Worm (Caenorhabditis elegans) whole organism, midembryonic: ENCODE measurements around the gene C53B7.6.

Source experiments
- T22C8.4 ChIP-seq: fragments of 200-800 bp; sonication (Bioruptor generic); IDR thresholded peaks from 2 replicates; pipeline ENCODE4 v1.3.6; 2022; ENCODE audit warnings: missing genetic modification characterization, missing compliant biosample characterization
- cog-1 ChIP-seq: sonication (generic microtip); optimal IDR thresholded peaks from 2 replicates; lab custom pipeline; 2016; ENCODE audit warnings: missing genetic modification characterization, missing compliant biosample characterization
- flt-1 ChIP-seq: fragments of 200-800 bp; sonication (Bioruptor generic); IDR thresholded peaks from 2 replicates; pipeline ENCODE4 v1.3.6; 2022; ENCODE audit warnings: missing genetic modification characterization, missing compliant biosample characterization
- klf-2 ChIP-seq: fragments of 200-800 bp; sonication (Bioruptor generic); conservative IDR thresholded peaks from 2 replicates; pipeline ENCODE4 v1.3.6; 2022; ENCODE audit warnings: missing genetic modification reagents, missing genetic modification characterization, missing compliant biosample characterization
- med-1 ChIP-seq: sonication (generic microtip); optimal IDR thresholded peaks from 2 replicates; lab custom pipeline; 2017; ENCODE audit warnings: missing genetic modification characterization, mild to moderate bottlenecking, missing compliant biosample characterization, antibody characterized with exemption, missing genetic modification reagents; ENCODE audit not compliant: insufficient read depth
- ref-1 ChIP-seq: fragments of 200-800 bp; sonication (Bioruptor generic); conservative IDR thresholded peaks from 2 replicates; pipeline ENCODE4 v1.3.6; 2022; ENCODE audit warnings: missing genetic modification reagents, missing genetic modification characterization, missing compliant biosample characterization
- tab-1 ChIP-seq: fragments of 200-800 bp; sonication (Bioruptor generic); IDR thresholded peaks from 2 replicates; pipeline ENCODE4 v1.3.6; 2022; ENCODE audit warnings: missing genetic modification characterization, missing compliant biosample characterization
- ztf-23 ChIP-seq: fragments of 200-800 bp; sonication (Bioruptor generic); IDR thresholded peaks from 2 replicates; pipeline ENCODE4 v1.3.6; 2022; ENCODE audit warnings: missing genetic modification reagents, missing genetic modification characterization, missing compliant biosample characterization
- ztf-29 ChIP-seq: fragments of 200-800 bp; sonication (Bioruptor generic); IDR thresholded peaks from 2 replicates; pipeline ENCODE4 v1.3.6; 2022; ENCODE audit warnings: missing genetic modification reagents, missing genetic modification characterization, missing compliant biosample characterization

C53B7.6 gene

DNA sequence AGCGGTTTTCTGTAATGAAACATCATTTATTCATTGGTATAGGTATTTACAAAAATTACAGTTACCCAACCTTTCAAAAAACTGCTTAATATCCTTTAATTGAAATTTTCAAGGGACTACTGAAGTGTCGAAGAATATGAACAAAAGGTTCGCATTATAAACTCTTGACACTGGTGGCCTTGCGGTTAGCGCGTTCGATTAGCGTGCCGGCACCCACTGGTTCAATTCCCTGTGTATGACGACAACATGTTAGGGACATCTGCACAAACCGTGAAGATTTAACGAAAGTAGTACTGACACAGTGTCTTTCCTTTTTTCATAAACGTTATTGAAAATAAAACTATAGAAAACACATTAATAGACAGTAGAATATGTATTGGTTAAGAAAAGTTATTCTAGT, 862 bp downstream of the C53B7.6 start:
- peak; percentile 20; the same call in 1 of the 2 replicates for TF ChIP-seq ztf-29
- no peak; the same call in 1 of the 2 replicates for TF ChIP-seq flt-1 (GFP tag; lab: Robert Waterston, UW)
- 0 out of 2 replicates have a peak, but pooled peaks have one; percentile 63 for TF ChIP-seq ztf-23
- peak; percentile 37 for TF ChIP-seq cog-1 (tag; lab: Kevin White, UChicago)
- 0 out of 2 replicates have a peak, but pooled peaks have one; percentile 38 for TF ChIP-seq klf-2 (GFP tag; lab: Robert Waterston, UW)
- peak; percentile 69; the same call in 1 of the 2 replicates for TF ChIP-seq tab-1 (GFP tag; lab: Robert Waterston, UW)
- no peak for TF ChIP-seq T22C8.4 (GFP tag; lab: Robert Waterston, UW)
- no peak; the same call in 1 of the 2 replicates for TF ChIP-seq ref-1 (GFP tag; lab: Robert Waterston, UW)
- TF ChIP-seq med-1 (GFP tag; lab: Kevin White, UChicago), result no peak

- no peak for TF ChIP-seq klf-2 (GFP tag; lab: Robert Waterston, UW)
- no peak for TF ChIP-seq ref-1 (GFP tag; lab: Robert Waterston, UW)
- no peak for TF ChIP-seq ztf-23
- TF ChIP-seq T22C8.4 (GFP tag; lab: Robert Waterston, UW), result no peak
- TF ChIP-seq med-1 (GFP tag; lab: Kevin White, UChicago), result no peak
- TF ChIP-seq cog-1 (tag; lab: Kevin White, UChicago), result no peak
- no peak for TF ChIP-seq ztf-29
- TF ChIP-seq tab-1 (GFP tag; lab: Robert Waterston, UW), result no peak
- no peak for TF ChIP-seq flt-1 (GFP tag; lab: Robert Waterston, UW)
These were observed 1.7 kb downstream of the C53B7.6 start for ce11 chrX:6866900-6867299.

DNA sequence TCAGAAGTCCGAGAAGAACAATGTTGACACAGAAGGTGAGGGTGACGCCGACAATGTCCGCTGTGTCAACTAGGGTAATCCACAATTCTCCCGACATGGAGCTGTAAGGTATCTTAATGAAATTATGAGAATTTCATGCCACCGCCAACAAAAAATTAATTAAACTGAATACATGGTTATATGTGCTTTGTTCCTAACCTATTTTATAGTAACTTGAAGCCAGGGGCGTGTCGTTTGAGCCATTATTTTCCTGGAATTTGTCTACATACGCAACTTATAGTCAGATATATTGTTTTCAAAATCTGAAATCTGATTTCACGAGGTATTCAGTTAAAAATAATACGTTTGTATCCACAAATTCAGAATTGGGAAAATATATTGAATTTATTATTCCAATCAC, 2.7 kb downstream of the C53B7.6 start, which contains the start of gene odr-10:
TSS of gene odr-10 (minus strand) at position 101 of the 400 bp plus-strand sequence.
- TF ChIP-seq med-1 (GFP tag; lab: Kevin White, UChicago) (no peak), flt-1 (GFP tag; lab: Robert Waterston, UW) (no peak), ref-1 (GFP tag; lab: Robert Waterston, UW) (no peak), klf-2 (GFP tag; lab: Robert Waterston, UW) (no peak), cog-1 (tag; lab: Kevin White, UChicago) (no peak), ztf-23 (no peak)

- TF ChIP-seq ref-1 (GFP tag; lab: Robert Waterston, UW) (no peak), cog-1 (tag; lab: Kevin White, UChicago) (no peak), flt-1 (GFP tag; lab: Robert Waterston, UW) (no peak), ztf-29 (no peak), ztf-23 (no peak), med-1 (GFP tag; lab: Kevin White, UChicago) (no peak), klf-2 (GFP tag; lab: Robert Waterston, UW) (no peak), T22C8.4 (GFP tag; lab: Robert Waterston, UW) (no peak), tab-1 (GFP tag; lab: Robert Waterston, UW) (no peak)
These were observed 5.5 kb downstream of the C53B7.6 start, which contains the start of gene nep-4 for ce11 chrX:6863032-6863431. Gene nep-4 (minus strand): TSS chrX:6863424.

DNA sequence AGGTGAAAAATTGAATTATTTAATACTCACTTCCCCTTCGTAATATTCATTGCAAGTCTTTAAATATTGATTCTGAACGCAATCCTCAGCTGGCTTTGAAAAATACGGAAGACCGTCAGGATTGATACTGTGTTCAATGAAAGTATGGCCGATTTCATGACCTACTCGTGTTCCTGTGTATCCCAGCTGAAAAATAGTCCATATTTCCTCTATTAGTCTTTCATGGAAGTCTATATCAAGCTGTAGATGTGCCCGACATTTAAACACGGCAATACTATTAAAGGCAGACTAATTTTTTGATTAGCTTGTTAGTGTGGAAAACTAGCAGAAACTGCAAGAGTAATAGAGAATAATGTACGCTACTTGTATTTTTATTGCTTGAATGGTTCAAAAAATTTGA, 7.0 kb downstream of the C53B7.6 start:
- TF ChIP-seq ztf-29, result no peak
- no peak for TF ChIP-seq T22C8.4 (GFP tag; lab: Robert Waterston, UW)
- no peak for TF ChIP-seq flt-1 (GFP tag; lab: Robert Waterston, UW)
- no peak for TF ChIP-seq klf-2 (GFP tag; lab: Robert Waterston, UW)
- no peak for TF ChIP-seq ztf-23
- TF ChIP-seq tab-1 (GFP tag; lab: Robert Waterston, UW), result no peak
- no peak for TF ChIP-seq med-1 (GFP tag; lab: Kevin White, UChicago)
- TF ChIP-seq cog-1 (tag; lab: Kevin White, UChicago), result no peak
- TF ChIP-seq ref-1 (GFP tag; lab: Robert Waterston, UW), result no peak

DNA sequence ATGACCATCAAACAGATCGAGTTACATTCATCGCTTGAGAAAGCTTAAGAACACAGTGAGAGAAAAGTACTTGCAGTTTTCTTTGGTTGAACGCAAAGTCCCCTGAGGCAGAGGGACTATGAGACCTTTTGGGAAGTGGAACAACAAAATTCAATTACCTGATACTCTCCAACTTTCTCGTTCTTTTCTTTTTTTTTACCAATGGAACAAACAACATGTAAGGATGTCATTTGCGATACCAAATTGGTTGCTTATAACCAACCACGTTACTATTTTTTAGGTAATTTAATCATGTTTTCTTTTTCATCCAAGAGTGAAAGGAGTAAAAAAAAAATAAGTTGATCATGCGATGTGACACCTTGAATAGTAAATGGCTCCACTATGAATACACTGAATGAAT, 11.8 kb downstream of the C53B7.6 start:
- TF ChIP-seq T22C8.4 (GFP tag; lab: Robert Waterston, UW), result no peak
- TF ChIP-seq flt-1 (GFP tag; lab: Robert Waterston, UW), result no peak
- TF ChIP-seq ztf-29, result no peak
- TF ChIP-seq cog-1 (tag; lab: Kevin White, UChicago), result no peak
- no peak for TF ChIP-seq ztf-23
- TF ChIP-seq med-1 (GFP tag; lab: Kevin White, UChicago), result no peak
- no peak for TF ChIP-seq tab-1 (GFP tag; lab: Robert Waterston, UW)

- TF ChIP-seq ztf-23 (no peak), med-1 (GFP tag; lab: Kevin White, UChicago) (no peak)
These were observed 15.3 kb downstream of the C53B7.6 start, which contains the start of gene rig-3 for ce11 chrX:6853318-6853717. Gene rig-3 (plus strand): TSS chrX:6853618.

DNA sequence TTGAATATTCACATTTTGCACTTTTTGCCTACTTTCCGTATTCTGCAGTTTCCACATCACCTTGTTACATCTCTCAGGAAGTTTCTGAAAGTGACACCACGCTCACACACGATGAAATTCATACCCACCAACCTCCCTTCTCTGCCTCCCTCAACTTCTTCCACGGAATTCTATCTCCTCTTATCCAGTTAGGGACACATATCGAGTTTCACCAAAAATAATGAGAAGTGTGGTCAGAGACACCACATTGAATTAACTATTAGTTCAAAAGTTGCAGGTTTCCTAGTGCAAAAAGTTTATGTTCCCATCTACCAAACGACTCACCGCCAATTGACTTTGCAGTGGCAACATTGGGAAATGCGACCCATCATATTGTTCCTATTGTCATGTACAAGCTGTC, 18.2 kb downstream of the C53B7.6 start:
- TF ChIP-seq klf-2 (GFP tag; lab: Robert Waterston, UW) (no peak), flt-1 (GFP tag; lab: Robert Waterston, UW) (no peak), cog-1 (tag; lab: Kevin White, UChicago) (no peak), med-1 (GFP tag; lab: Kevin White, UChicago) (no peak), ref-1 (GFP tag; lab: Robert Waterston, UW) (no peak), ztf-23 (no peak), ztf-29 (no peak)

DNA sequence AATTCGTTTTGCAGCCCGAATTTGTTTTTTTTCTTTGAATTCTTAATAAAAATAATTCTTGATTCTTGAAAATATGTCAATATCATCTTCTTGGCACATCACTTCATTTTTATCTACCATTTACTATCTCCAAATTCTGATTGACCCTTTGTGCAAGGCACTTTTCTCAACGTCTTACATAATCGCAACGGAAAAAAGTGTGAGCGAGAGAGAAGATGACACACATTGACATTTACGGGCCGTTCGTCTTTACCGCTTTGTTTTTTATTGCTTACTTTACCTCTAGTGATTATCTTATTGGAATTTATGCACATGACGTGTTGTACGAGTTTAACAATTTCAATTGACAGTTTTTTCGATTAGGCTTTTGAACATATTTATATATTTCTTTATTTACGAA, 20.0 kb downstream of the C53B7.6 start:
- TF ChIP-seq ref-1 (GFP tag; lab: Robert Waterston, UW) (no peak), T22C8.4 (GFP tag; lab: Robert Waterston, UW) (no peak), med-1 (GFP tag; lab: Kevin White, UChicago) (no peak), cog-1 (tag; lab: Kevin White, UChicago) (no peak), tab-1 (GFP tag; lab: Robert Waterston, UW) (no peak), flt-1 (GFP tag; lab: Robert Waterston, UW) (no peak), ztf-29 (no peak), ztf-23 (no peak)

- no peak for TF ChIP-seq T22C8.4 (GFP tag; lab: Robert Waterston, UW)
- no peak for TF ChIP-seq ztf-23
- no peak for TF ChIP-seq tab-1 (GFP tag; lab: Robert Waterston, UW)
- TF ChIP-seq med-1 (GFP tag; lab: Kevin White, UChicago), result no peak
- no peak for TF ChIP-seq ztf-29
- no peak for TF ChIP-seq klf-2 (GFP tag; lab: Robert Waterston, UW)
- TF ChIP-seq cog-1 (tag; lab: Kevin White, UChicago), result no peak
- no peak for TF ChIP-seq ref-1 (GFP tag; lab: Robert Waterston, UW)
- no peak for TF ChIP-seq flt-1 (GFP tag; lab: Robert Waterston, UW)
These were observed 22.6 kb downstream of the C53B7.6 start, which contains the start of gene C53B7.2 for ce11 chrX:6845934-6846333. Gene C53B7.2 (plus strand): TSS chrX:6846234.
